Worm (Caenorhabditis elegans): Measurements from ENCODE around the gene chca-1.

- TF ChIP-seq dao-5 (tag; optimal IDR thresholded peaks at IDR 0.05) = no peak
- TF ChIP-seq W03F9.2 (tag; optimal IDR thresholded peaks at IDR 0.05) = no peak
Observed at ce11 chrIV:9655556-9655955, 4.4 kb downstream of the chca-1 start.
